Worm (Caenorhabditis elegans): ENCODE results near the gene eif-2D.

The eif-2D gene

ce11 chrII:5663180-5663791, 28.2 kb upstream of the eif-2D start:
- TF ChIP-seq dao-5 (tag; optimal IDR thresholded peaks at IDR 0.05) (no peak), W03F9.2 (tag; optimal IDR thresholded peaks at IDR 0.05) (no peak), him-1 (tag; optimal IDR thresholded peaks at IDR 0.05) (no peak)

ce11 chrII:5665029-5665428, 26.5 kb upstream of the eif-2D start, which contains the start of gene C25H3.15:
Gene C25H3.15, plus strand, starts transcription at chrII:5665329.
- no peak for TF ChIP-seq dao-5 (tag; optimal IDR thresholded peaks at IDR 0.05)
- TF ChIP-seq him-1 (tag; optimal IDR thresholded peaks at IDR 0.05): no peak
- TF ChIP-seq W03F9.2 (tag; optimal IDR thresholded peaks at IDR 0.05): no peak

- no peak for TF ChIP-seq W03F9.2 (tag; optimal IDR thresholded peaks at IDR 0.05)
- no peak for TF ChIP-seq dao-5 (tag; optimal IDR thresholded peaks at IDR 0.05)
- no peak for TF ChIP-seq him-1 (tag; optimal IDR thresholded peaks at IDR 0.05)
Observed at ce11 chrII:5665991-5666390, 25.5 kb upstream of the eif-2D start, which contains the start of gene C25H3.16. Gene C25H3.16, plus strand, starts transcription at chrII:5666291.

ce11 chrII:5667540-5667939, 24.0 kb upstream of the eif-2D start:
- TF ChIP-seq dao-5 (tag; optimal IDR thresholded peaks at IDR 0.05) (no peak), him-1 (tag; optimal IDR thresholded peaks at IDR 0.05) (no peak), W03F9.2 (tag; optimal IDR thresholded peaks at IDR 0.05) (no peak)

ce11 chrII:5668830-5669229, 22.7 kb upstream of the eif-2D start, which contains the start of gene C25H3.7:
Gene C25H3.7, minus strand, starts transcription at chrII:5668930.
- TF ChIP-seq W03F9.2 (tag; optimal IDR thresholded peaks at IDR 0.05) (no peak), dao-5 (tag; optimal IDR thresholded peaks at IDR 0.05) (no peak), him-1 (tag; optimal IDR thresholded peaks at IDR 0.05) (no peak)

- TF ChIP-seq W03F9.2 (tag; optimal IDR thresholded peaks at IDR 0.05): no peak
- TF ChIP-seq him-1 (tag; optimal IDR thresholded peaks at IDR 0.05): no peak
- TF ChIP-seq dao-5 (tag; optimal IDR thresholded peaks at IDR 0.05): no peak
Observed at ce11 chrII:5669580-5669979, 21.9 kb upstream of the eif-2D start, which contains the start of gene C25H3.17. Gene C25H3.17, minus strand, starts transcription at chrII:5669680.

- TF ChIP-seq dao-5 (tag; optimal IDR thresholded peaks at IDR 0.05) (no peak), W03F9.2 (tag; optimal IDR thresholded peaks at IDR 0.05) (no peak), him-1 (tag; optimal IDR thresholded peaks at IDR 0.05) (no peak)
Observed at ce11 chrII:5680703-5681102, 10.8 kb upstream of the eif-2D start, which contains the start of gene flp-27. Gene flp-27, plus strand, starts transcription at chrII:5681003.

ce11 chrII:5688959-5689358, 2.6 kb upstream of the eif-2D start, which contains the start of gene C25H3.11:
Gene C25H3.11, minus strand, starts transcription at chrII:5689040.
- TF ChIP-seq dao-5 (tag; optimal IDR thresholded peaks at IDR 0.05): no peak
- TF ChIP-seq W03F9.2 (tag; optimal IDR thresholded peaks at IDR 0.05): no peak
- TF ChIP-seq him-1 (tag; optimal IDR thresholded peaks at IDR 0.05): no peak

ce11 chrII:5693893-5694292, 2.4 kb downstream of the eif-2D start, which contains the start of gene C25H3.3:
Gene C25H3.3, plus strand, starts transcription at chrII:5694193.
- TF ChIP-seq dao-5 (tag; optimal IDR thresholded peaks at IDR 0.05) (no peak), W03F9.2 (tag; optimal IDR thresholded peaks at IDR 0.05) (no peak), him-1 (tag; optimal IDR thresholded peaks at IDR 0.05) (no peak)

- TF ChIP-seq dao-5 (tag; optimal IDR thresholded peaks at IDR 0.05): no peak
- TF ChIP-seq W03F9.2 (tag; optimal IDR thresholded peaks at IDR 0.05): no peak
- TF ChIP-seq him-1 (tag; optimal IDR thresholded peaks at IDR 0.05): no peak
Observed at ce11 chrII:5694798-5695197, 3.3 kb downstream of the eif-2D start, which contains the start of gene C25H3.14. Gene C25H3.14, plus strand, starts transcription at chrII:5695098.

ce11 chrII:5696218-5696617, 4.7 kb downstream of the eif-2D start:
- TF ChIP-seq him-1 (tag; optimal IDR thresholded peaks at IDR 0.05): no peak
- no peak for TF ChIP-seq W03F9.2 (tag; optimal IDR thresholded peaks at IDR 0.05)
- no peak for TF ChIP-seq dao-5 (tag; optimal IDR thresholded peaks at IDR 0.05)

- TF ChIP-seq him-1 (tag; optimal IDR thresholded peaks at IDR 0.05) (no peak), dao-5 (tag; optimal IDR thresholded peaks at IDR 0.05) (no peak), W03F9.2 (tag; optimal IDR thresholded peaks at IDR 0.05) (no peak)
Observed at ce11 chrII:5697338-5697737, 5.8 kb downstream of the eif-2D start.

ce11 chrII:5698254-5698653, 6.7 kb downstream of the eif-2D start:
- TF ChIP-seq W03F9.2 (tag; optimal IDR thresholded peaks at IDR 0.05): no peak
- TF ChIP-seq dao-5 (tag; optimal IDR thresholded peaks at IDR 0.05): no peak
- TF ChIP-seq him-1 (tag; optimal IDR thresholded peaks at IDR 0.05): no peak

- TF ChIP-seq dao-5 (tag; optimal IDR thresholded peaks at IDR 0.05) (no peak), him-1 (tag; optimal IDR thresholded peaks at IDR 0.05) (no peak), W03F9.2 (tag; optimal IDR thresholded peaks at IDR 0.05) (no peak)
Observed at ce11 chrII:5698869-5699268, 7.3 kb downstream of the eif-2D start, which contains the start of the genes C25H3.10 and C25H3.1. Gene C25H3.10, minus strand, starts transcription at chrII:5698969. Gene C25H3.1, plus strand, starts transcription at chrII:5699071.
